In genomic region chrX:8492849-8493248, dm6 we compare ENCODE assay signal across 1 fruit fly cellular context.
TF ChIP-seq lines count a peak whose summit lies in the region.

No protein-coding gene starts in this region.

TF ChIP-seq in whole organism, embryonic, 481 proteins besides CTCF, POLR2A, EP300 and RAD21 (continued from another document and continues in another):
- TF ChIP-seq CG1529 (GFP tag; optimal IDR thresholded peaks at IDR 0.05; lab: Kevin White, UChicago), result peak; percentile 46
- no peak for TF ChIP-seq Sry-β (GFP tag; optimal IDR thresholded peaks at IDR 0.05; lab: Kevin White, UChicago)
- TF ChIP-seq hbn (GFP tag; IDR thresholded peaks at IDR 0.05; lab: Robert Waterston, UW; ENCODE audit: partially characterized antibody), result no peak
- peak; percentile 11 for TF ChIP-seq CG16863 (GFP tag; optimal IDR thresholded peaks at IDR 0.05; lab: Kevin White, UChicago)
- no peak for TF ChIP-seq Camta (GFP tag; optimal IDR thresholded peaks at IDR 0.05; lab: Kevin White, UChicago)
- peak; percentile 85; the same call in 2 of the 3 replicates for TF ChIP-seq ken (GFP tag; IDR thresholded peaks at IDR 0.05; lab: Robert Waterston, UW)
- TF ChIP-seq otp (GFP tag; IDR thresholded peaks at IDR 0.05; lab: Robert Waterston, UW), result peak; percentile 87
- peak; percentile 62 for TF ChIP-seq gcm (GFP tag; optimal IDR thresholded peaks at IDR 0.05; lab: Kevin White, UChicago)
- no peak for TF ChIP-seq Bgb (GFP tag; IDR thresholded peaks at IDR 0.05; lab: Robert Waterston, UW; ENCODE audit: partially characterized antibody)
- no peak for TF ChIP-seq Hmx (GFP tag; optimal IDR thresholded peaks at IDR 0.05; lab: Kevin White, UChicago)
- peak; percentile 31 for TF ChIP-seq CG15514 (GFP tag; optimal IDR thresholded peaks at IDR 0.05; lab: Kevin White, UChicago)
- peak; percentile 73 for TF ChIP-seq CG17829 (tag; optimal IDR thresholded peaks at IDR 0.05; lab: Kevin White, UChicago)
- TF ChIP-seq Fer3 (tag; optimal IDR thresholded peaks at IDR 0.05; lab: Kevin White, UChicago), result peak; percentile 70
- peak; percentile 45 for TF ChIP-seq Nf-YB (GFP tag; optimal IDR thresholded peaks at IDR 0.05; lab: Kevin White, UChicago)
- no peak for TF ChIP-seq BEAF-32 (GFP tag; optimal IDR thresholded peaks at IDR 0.05; lab: Kevin White, UChicago)
- TF ChIP-seq scrt (GFP tag; optimal IDR thresholded peaks at IDR 0.05; lab: Kevin White, UChicago), result peak; percentile 27
- TF ChIP-seq CG5953 (GFP tag; IDR thresholded peaks at IDR 0.05; lab: Robert Waterston, UW), result peak; percentile 87
- TF ChIP-seq CG1603 (tag; optimal IDR thresholded peaks at IDR 0.05; lab: Kevin White, UChicago), result peak; percentile 81
- peak; percentile 94 for TF ChIP-seq sens (GFP tag; lab: Kevin White, UChicago)
- no peak for TF ChIP-seq CG2202 (tag; optimal IDR thresholded peaks at IDR 0.05; lab: Kevin White, UChicago)
- peak; percentile 62 for TF ChIP-seq Fer1 (GFP tag; optimal IDR thresholded peaks at IDR 0.05; lab: Kevin White, UChicago)
- peak; percentile 87 for TF ChIP-seq CG15269 (tag; optimal IDR thresholded peaks at IDR 0.05; lab: Kevin White, UChicago)
- no peak for TF ChIP-seq Sry-δ (GFP tag; optimal IDR thresholded peaks at IDR 0.05; lab: Kevin White, UChicago)
- TF ChIP-seq hth (optimal IDR thresholded peaks at IDR 0.05; lab: Kevin White, UChicago), result no peak
- no peak for TF ChIP-seq slp2 (GFP tag; optimal IDR thresholded peaks at IDR 0.05; lab: Kevin White, UChicago)
- peak; percentile 92 for TF ChIP-seq vvl (GFP tag; IDR thresholded peaks at IDR 0.05; lab: Robert Waterston, UW)
- TF ChIP-seq Dll (GFP tag; IDR thresholded peaks at IDR 0.05; lab: Robert Waterston, UW; ENCODE audit: partially characterized antibody), result no peak
- peak; percentile 62; the same call in 1 of the 2 replicates for TF ChIP-seq CG7372 (GFP tag; IDR thresholded peaks at IDR 0.05; lab: Robert Waterston, UW)
- peak; percentile 74 for TF ChIP-seq CG12219 (GFP tag; optimal IDR thresholded peaks at IDR 0.05; lab: Kevin White, UChicago)
- TF ChIP-seq jumu (GFP tag; optimal IDR thresholded peaks at IDR 0.05; lab: Kevin White, UChicago), result no peak
- peak; percentile 45; the same call in 1 of the 2 replicates for TF ChIP-seq CG8765 (GFP tag; IDR thresholded peaks at IDR 0.05; lab: Robert Waterston, UW)
- TF ChIP-seq ro (GFP tag; IDR thresholded peaks at IDR 0.05; lab: Robert Waterston, UW), result peak; percentile 56
- TF ChIP-seq Lpt (GFP tag; optimal IDR thresholded peaks at IDR 0.05; lab: Kevin White, UChicago), result no peak
- TF ChIP-seq CG10321 (GFP tag; IDR thresholded peaks at IDR 0.05; lab: Robert Waterston, UW), result peak; percentile 33; the same call in 1 of the 2 replicates
- peak; percentile 77 for TF ChIP-seq NfI (GFP tag; optimal IDR thresholded peaks at IDR 0.05; lab: Kevin White, UChicago)
- TF ChIP-seq Poxn (GFP tag; IDR thresholded peaks at IDR 0.05; lab: Robert Waterston, UW), result no peak
- TF ChIP-seq Nf-YC (tag; optimal IDR thresholded peaks at IDR 0.05; lab: Kevin White, UChicago), result peak; percentile 35
- TF ChIP-seq CG14014 (GFP tag; IDR thresholded peaks at IDR 0.05; lab: Robert Waterston, UW), result peak; percentile 85
- no peak for TF ChIP-seq Mad (GFP tag; optimal IDR thresholded peaks at IDR 0.05; lab: Kevin White, UChicago)
- peak; percentile 25 for TF ChIP-seq mam (GFP tag; optimal IDR thresholded peaks at IDR 0.05; lab: Kevin White, UChicago)
- TF ChIP-seq CG12744 (GFP tag; optimal IDR thresholded peaks at IDR 0.05; lab: Kevin White, UChicago), result no peak
- TF ChIP-seq CG5180 (GFP tag; optimal IDR thresholded peaks at IDR 0.05; lab: Kevin White, UChicago), result peak; percentile 76
- no peak for TF ChIP-seq CG13624 (GFP tag; optimal IDR thresholded peaks at IDR 0.05; lab: Kevin White, UChicago)
- peak; percentile 86 for TF ChIP-seq CG11696 (GFP tag; IDR thresholded peaks at IDR 0.05; lab: Robert Waterston, UW)
- peak; percentile 8 for TF ChIP-seq CG16815 (GFP tag; optimal IDR thresholded peaks at IDR 0.05; lab: Kevin White, UChicago)
- TF ChIP-seq CG12155 (GFP tag; optimal IDR thresholded peaks at IDR 0.05; lab: Kevin White, UChicago), result peak; percentile 41
- TF ChIP-seq slou (GFP tag; optimal IDR thresholded peaks at IDR 0.05; lab: Kevin White, UChicago), result peak; percentile 39
- TF ChIP-seq dm (GFP tag; optimal IDR thresholded peaks at IDR 0.05; lab: Kevin White, UChicago), result no peak
- peak; percentile 62 for TF ChIP-seq BtbVII (GFP tag; optimal IDR thresholded peaks at IDR 0.05; lab: Kevin White, UChicago)
- TF ChIP-seq CG15011 (GFP tag; optimal IDR thresholded peaks at IDR 0.05; lab: Kevin White, UChicago), result no peak
- TF ChIP-seq pb (GFP tag; optimal IDR thresholded peaks at IDR 0.05; lab: Kevin White, UChicago), result no peak
- peak; percentile 78 for TF ChIP-seq slbo (GFP tag; IDR thresholded peaks at IDR 0.05; lab: Robert Waterston, UW)
- peak; percentile 75 for TF ChIP-seq B-H1 (GFP tag; IDR thresholded peaks at IDR 0.05; lab: Robert Waterston, UW)
- peak; percentile 4 for TF ChIP-seq CG8290 (GFP tag; optimal IDR thresholded peaks at IDR 0.05; lab: Kevin White, UChicago)
- TF ChIP-seq CG8290 (tag; optimal IDR thresholded peaks at IDR 0.05; lab: Kevin White, UChicago), result peak in 1 of 2 experiments; percentile 51
- TF ChIP-seq sqz (GFP tag; optimal IDR thresholded peaks at IDR 0.05; lab: Kevin White, UChicago), result peak; percentile 42
- peak; percentile 83 for TF ChIP-seq CG32772 (GFP tag; IDR thresholded peaks at IDR 0.05; lab: Robert Waterston, UW)
- peak; percentile 88 for TF ChIP-seq CG14050 (GFP tag; IDR thresholded peaks at IDR 0.05; lab: Robert Waterston, UW)
- TF ChIP-seq Ets97D (GFP tag; optimal IDR thresholded peaks at IDR 0.05; lab: Kevin White, UChicago), result no peak
- TF ChIP-seq Hr39 (optimal IDR thresholded peaks at IDR 0.05; lab: Kevin White, UChicago), result no peak
- TF ChIP-seq CG7839 (tag; optimal IDR thresholded peaks at IDR 0.05; lab: Kevin White, UChicago), result peak; percentile 87
- TF ChIP-seq wek (GFP tag; optimal IDR thresholded peaks at IDR 0.05; lab: Kevin White, UChicago), result peak; percentile 66
- TF ChIP-seq CG7786 (GFP tag; optimal IDR thresholded peaks at IDR 0.05; lab: Kevin White, UChicago), result no peak
- no peak for TF ChIP-seq p53 (GFP tag; optimal IDR thresholded peaks at IDR 0.05; lab: Kevin White, UChicago)
- TF ChIP-seq HmgZ (tag; optimal IDR thresholded peaks at IDR 0.05; lab: Kevin White, UChicago), result peak; percentile 29
- peak; percentile 78 for TF ChIP-seq Med (GFP tag; lab: Kevin White, UChicago)
- no peak for TF ChIP-seq CG10565 (GFP tag; optimal IDR thresholded peaks at IDR 0.05; lab: Kevin White, UChicago)
- TF ChIP-seq CG4730 (GFP tag; IDR thresholded peaks at IDR 0.05; lab: Robert Waterston, UW), result peak; percentile 66
- TF ChIP-seq crol (GFP tag; IDR thresholded peaks at IDR 0.05; lab: Robert Waterston, UW), result peak; percentile 19; the same call in 1 of the 2 replicates
- TF ChIP-seq Gug (GFP tag; IDR thresholded peaks at IDR 0.05; lab: Robert Waterston, UW), result peak; percentile 75
- no peak for TF ChIP-seq CG1832 (GFP tag; optimal IDR thresholded peaks at IDR 0.05; lab: Kevin White, UChicago)
- peak; percentile 90 for TF ChIP-seq ttk (GFP tag; IDR thresholded peaks at IDR 0.05; lab: Robert Waterston, UW)
- peak; percentile 78 for TF ChIP-seq CoRest (tag; optimal IDR thresholded peaks at IDR 0.05; lab: Kevin White, UChicago)
- TF ChIP-seq Mes4 (GFP tag; optimal IDR thresholded peaks at IDR 0.05; lab: Kevin White, UChicago), result peak; percentile 30
- TF ChIP-seq vfl (GFP tag; optimal IDR thresholded peaks at IDR 0.05; lab: Kevin White, UChicago), result no peak
- peak; percentile 77 for TF ChIP-seq ara (GFP tag; IDR thresholded peaks at IDR 0.05; lab: Robert Waterston, UW)
- 0 out of 3 replicates have a peak, but pooled peaks have one; percentile 16 for TF ChIP-seq Dbx (GFP tag; IDR thresholded peaks at IDR 0.05; lab: Robert Waterston, UW)
- TF ChIP-seq Ssrp (tag; optimal IDR thresholded peaks at IDR 0.05; lab: Kevin White, UChicago), result peak; percentile 78
- TF ChIP-seq CG30431 (GFP tag; optimal IDR thresholded peaks at IDR 0.05; lab: Kevin White, UChicago), result peak; percentile 58
- peak; percentile 55 for TF ChIP-seq nau (GFP tag; optimal IDR thresholded peaks at IDR 0.05; lab: Kevin White, UChicago)
- TF ChIP-seq usp (GFP tag; optimal IDR thresholded peaks at IDR 0.05; lab: Kevin White, UChicago), result no peak
- TF ChIP-seq her (GFP tag; optimal IDR thresholded peaks at IDR 0.05; lab: Kevin White, UChicago), result no peak
- no peak for TF ChIP-seq insv (GFP tag; optimal IDR thresholded peaks at IDR 0.05; lab: Kevin White, UChicago)
- peak; percentile 78; the same call in 1 of the 2 replicates for TF ChIP-seq peb (GFP tag; IDR thresholded peaks at IDR 0.05; lab: Robert Waterston, UW)
- no peak for TF ChIP-seq cwo (GFP tag; optimal IDR thresholded peaks at IDR 0.05; lab: Kevin White, UChicago)
- TF ChIP-seq kah (GFP tag; optimal IDR thresholded peaks at IDR 0.05; lab: Kevin White, UChicago), result peak; percentile 86
- peak; percentile 33 for TF ChIP-seq lilli (GFP tag; optimal IDR thresholded peaks at IDR 0.05; lab: Kevin White, UChicago)
- no peak for TF ChIP-seq inv (GFP tag; IDR thresholded peaks at IDR 0.05; lab: Robert Waterston, UW; ENCODE audit: partially characterized antibody)
- TF ChIP-seq az2 (GFP tag; optimal IDR thresholded peaks at IDR 0.05; lab: Kevin White, UChicago), result peak; percentile 80
- TF ChIP-seq yki (optimal IDR thresholded peaks at IDR 0.05; lab: Kevin White, UChicago), result no peak
- TF ChIP-seq eve (GFP tag; optimal IDR thresholded peaks at IDR 0.05; lab: Kevin White, UChicago), result peak in 1 of 2 experiments; percentile 79
- no peak for TF ChIP-seq fd102C (GFP tag; optimal IDR thresholded peaks at IDR 0.05; lab: Kevin White, UChicago)
- peak; percentile 16 for TF ChIP-seq CG10431 (GFP tag; optimal IDR thresholded peaks at IDR 0.05; lab: Kevin White, UChicago)
- TF ChIP-seq CG18619 (GFP tag; optimal IDR thresholded peaks at IDR 0.05; lab: Kevin White, UChicago), result peak; percentile 57
- TF ChIP-seq CG14441 (GFP tag; IDR thresholded peaks at IDR 0.05; lab: Robert Waterston, UW), result peak; percentile 89
- TF ChIP-seq Hey (tag; optimal IDR thresholded peaks at IDR 0.05; lab: Kevin White, UChicago), result no peak
- TF ChIP-seq oc (tag; optimal IDR thresholded peaks at IDR 0.05; lab: Kevin White, UChicago), result peak; percentile 84
- peak; percentile 17 for TF ChIP-seq D19B (GFP tag; optimal IDR thresholded peaks at IDR 0.05; lab: Kevin White, UChicago)
- peak; percentile 58 for TF ChIP-seq gsb-n (tag; optimal IDR thresholded peaks at IDR 0.05; lab: Kevin White, UChicago)
- peak; percentile 39 for TF ChIP-seq cato (GFP tag; optimal IDR thresholded peaks at IDR 0.05; lab: Kevin White, UChicago; ENCODE audit: borderline replicate concordance)
- TF ChIP-seq Abd-B (GFP tag; optimal IDR thresholded peaks at IDR 0.05; lab: Kevin White, UChicago), result peak; percentile 68
- no peak for TF ChIP-seq CG3995 (GFP tag; optimal IDR thresholded peaks at IDR 0.05; lab: Kevin White, UChicago)
- peak; percentile 20 for TF ChIP-seq Deaf1 (tag; optimal IDR thresholded peaks at IDR 0.05; lab: Kevin White, UChicago)
- TF ChIP-seq CG9876 (GFP tag; optimal IDR thresholded peaks at IDR 0.05; lab: Kevin White, UChicago), result no peak
- TF ChIP-seq CG8924 (tag; optimal IDR thresholded peaks at IDR 0.05; lab: Kevin White, UChicago), result peak; percentile 76
- peak; percentile 15 for TF ChIP-seq pum (GFP tag; optimal IDR thresholded peaks at IDR 0.05; lab: Kevin White, UChicago)
- no peak for TF ChIP-seq Taf1 (GFP tag; IDR thresholded peaks at IDR 0.05; lab: Robert Waterston, UW)
- no peak for TF ChIP-seq ash1 (GFP tag; optimal IDR thresholded peaks at IDR 0.05; lab: Kevin White, UChicago)
- TF ChIP-seq CG6175 (GFP tag; IDR thresholded peaks at IDR 0.05; lab: Robert Waterston, UW), result 0 out of 3 replicates have a peak, but pooled peaks have one; percentile 17
- peak; percentile 53 for TF ChIP-seq tio (GFP tag; optimal IDR thresholded peaks at IDR 0.05; lab: Kevin White, UChicago)
- no peak for TF ChIP-seq amos (GFP tag; IDR thresholded peaks at IDR 0.05; lab: Robert Waterston, UW; ENCODE audit: partially characterized antibody)
- no peak for TF ChIP-seq pros (GFP tag; optimal IDR thresholded peaks at IDR 0.05; lab: Kevin White, UChicago)
- peak in 1 of 3 experiments; percentile 42 for TF ChIP-seq lola (GFP tag; optimal IDR thresholded peaks at IDR 0.05; lab: Kevin White, UChicago)
- TF ChIP-seq Sox100B (GFP tag; optimal IDR thresholded peaks at IDR 0.05; lab: Kevin White, UChicago), result peak; percentile 80
- TF ChIP-seq Dip3 (GFP tag; optimal IDR thresholded peaks at IDR 0.05; lab: Kevin White, UChicago), result no peak
- no peak for TF ChIP-seq CG11398 (GFP tag; optimal IDR thresholded peaks at IDR 0.05; lab: Kevin White, UChicago)
- peak; percentile 62 for TF ChIP-seq odd (GFP tag; optimal IDR thresholded peaks at IDR 0.05; lab: Kevin White, UChicago)
- TF ChIP-seq CG17361 (GFP tag; IDR thresholded peaks at IDR 0.05; lab: Robert Waterston, UW), result peak; percentile 71
- peak; percentile 59 for TF ChIP-seq CG8359 (GFP tag; optimal IDR thresholded peaks at IDR 0.05; lab: Kevin White, UChicago; ENCODE audit: borderline replicate concordance)
- peak; percentile 68; the same call in 2 of the 3 replicates for TF ChIP-seq CG11695 (GFP tag; IDR thresholded peaks at IDR 0.05; lab: Robert Waterston, UW)
- TF ChIP-seq vnd (GFP tag; IDR thresholded peaks at IDR 0.05; lab: Robert Waterston, UW; ENCODE audit: partially characterized antibody), result no peak
- TF ChIP-seq twi (tag; optimal IDR thresholded peaks at IDR 0.05; lab: Kevin White, UChicago), result peak; percentile 40
- no peak for TF ChIP-seq shn (GFP tag; optimal IDR thresholded peaks at IDR 0.05; lab: Kevin White, UChicago)
- TF ChIP-seq zfh1 (GFP tag; IDR thresholded peaks at IDR 0.05; lab: Robert Waterston, UW), result peak; percentile 84
- no peak for TF ChIP-seq h (optimal IDR thresholded peaks at IDR 0.05; lab: Kevin White, UChicago)
- peak; percentile 39 for TF ChIP-seq dmrt11E (tag; optimal IDR thresholded peaks at IDR 0.05; lab: Kevin White, UChicago)
- no peak for TF ChIP-seq ato (GFP tag; IDR thresholded peaks at IDR 0.05; lab: Robert Waterston, UW; ENCODE audit: partially characterized antibody)
- peak; percentile 17 to 46 for TF ChIP-seq Pdp1 (GFP tag; optimal IDR thresholded peaks at IDR 0.05; lab: Kevin White, UChicago)
- TF ChIP-seq CG31224 (GFP tag; IDR thresholded peaks at IDR 0.05; lab: Robert Waterston, UW), result peak; percentile 56; the same call in 1 of the 2 replicates
- no peak for TF ChIP-seq CG6683 (GFP tag; optimal IDR thresholded peaks at IDR 0.05; lab: Kevin White, UChicago)
- TF ChIP-seq CG6654 (GFP tag; optimal IDR thresholded peaks at IDR 0.05; lab: Kevin White, UChicago), result peak; percentile 25
- peak; percentile 44 for TF ChIP-seq CG10147 (GFP tag; optimal IDR thresholded peaks at IDR 0.05; lab: Kevin White, UChicago)
